Worm (Caenorhabditis elegans) whole organism, L3 larva: ENCODE data around the gene C17C3.5.

Experiments
- R02D3.7 ChIP-seq: fragments of 150-350 bp; optimal IDR thresholded peaks from 2 replicates; lab custom pipeline; 2014; ENCODE audit warnings: missing biosample characterization, missing genetic modification characterization
- aly-2 ChIP-seq: fragments of 150-350 bp; optimal IDR thresholded peaks from 2 replicates; lab custom pipeline; 2014; ENCODE audit warnings: missing biosample characterization, missing genetic modification characterization
- ama-1 ChIP-seq: fragments of 150-350 bp; optimal IDR thresholded peaks from 2 replicates; lab custom pipeline; 2018
- ceh-28 ChIP-seq: fragments of 150-350 bp; optimal IDR thresholded peaks from 2 replicates; lab custom pipeline; 2014; ENCODE audit warnings: missing biosample characterization, missing genetic modification reagents, missing genetic modification characterization
- ceh-82 ChIP-seq: fragments of 150-350 bp; optimal IDR thresholded peaks from 2 replicates; lab custom pipeline; 2014; ENCODE audit warnings: missing biosample characterization, missing genetic modification characterization
- ceh-9 ChIP-seq: sonication (generic microtip); optimal IDR thresholded peaks from 2 replicates; lab custom pipeline; 2018; ENCODE audit warnings: missing biosample characterization, missing genetic modification characterization
- daf-12 ChIP-seq: fragments of 150-350 bp; optimal IDR thresholded peaks from 2 replicates; lab custom pipeline; 2014; ENCODE audit warnings: missing biosample characterization, missing genetic modification reagents, missing genetic modification characterization
- egl-27 ChIP-seq: sonication (generic microtip); optimal IDR thresholded peaks from 4 replicates; lab custom pipeline; 2017; ENCODE audit warnings: missing biosample characterization, missing genetic modification reagents, missing genetic modification characterization
- elt-1 ChIP-seq: fragments of 150-350 bp; optimal IDR thresholded peaks from 2 replicates; lab custom pipeline; 2014; ENCODE audit warnings: missing biosample characterization, missing genetic modification characterization
- elt-2 ChIP-seq: sonication (generic microtip); optimal IDR thresholded peaks from 2 replicates; lab custom pipeline; 2016; ENCODE audit warnings: missing genetic modification reagents, mild to moderate bottlenecking, missing genetic modification characterization, missing compliant biosample characterization
- elt-3 ChIP-seq, 3 experiments: fragments of 150-350 bp in 1 of 3; sonication (generic microtip) in 2 of 3; optimal IDR thresholded peaks; 2 replicates in 2 of 3; 4 replicates in 1 of 3; lab custom pipeline; 2014 to 2017; ENCODE audit warnings: missing biosample characterization in 3 of 3, missing genetic modification characterization in 3 of 3
- eor-1 ChIP-seq, 2 experiments: fragments of 150-350 bp; optimal IDR thresholded peaks; 2 replicates each; lab custom pipeline; 2014 to 2018; ENCODE audit warnings: missing biosample characterization in 2 of 2, missing genetic modification characterization in 2 of 2
- fkh-2 ChIP-seq: fragments of 150-350 bp; optimal IDR thresholded peaks from 2 replicates; lab custom pipeline; 2014; ENCODE audit warnings: missing biosample characterization, missing genetic modification reagents, missing genetic modification characterization
- fos-1 ChIP-seq: fragments of 150-350 bp; optimal IDR thresholded peaks from 2 replicates; lab custom pipeline; 2014; ENCODE audit warnings: missing biosample characterization, missing genetic modification characterization
- hmg-11 ChIP-seq: sonication (generic microtip); optimal IDR thresholded peaks from 2 replicates; lab custom pipeline; 2016; ENCODE audit warnings: missing genetic modification characterization, missing compliant biosample characterization
- jun-1 ChIP-seq: fragments of 150-350 bp; optimal IDR thresholded peaks from 2 replicates; lab custom pipeline; 2014; ENCODE audit warnings: missing biosample characterization, missing genetic modification reagents, missing genetic modification characterization
- lin-39 ChIP-seq: fragments of 150-350 bp; optimal IDR thresholded peaks from 2 replicates; lab custom pipeline; 2018; ENCODE audit warnings: missing biosample characterization, missing genetic modification reagents, missing genetic modification characterization
- lsy-12 ChIP-seq: sonication (generic microtip); optimal IDR thresholded peaks from 2 replicates; lab custom pipeline; 2016; ENCODE audit warnings: mild to moderate bottlenecking, missing genetic modification characterization, missing compliant biosample characterization
- mdl-1 ChIP-seq: fragments of 150-350 bp; optimal IDR thresholded peaks from 2 replicates; lab custom pipeline; 2014; ENCODE audit warnings: missing biosample characterization, missing genetic modification characterization
- mml-1 ChIP-seq: fragments of 150-350 bp; sonication (generic microtip); optimal IDR thresholded peaks from 3 replicates; lab custom pipeline; 2014; ENCODE audit warnings: missing biosample characterization, missing genetic modification characterization
- nhr-11 ChIP-seq: fragments of 150-350 bp; optimal IDR thresholded peaks from 2 replicates; lab custom pipeline; 2014; ENCODE audit warnings: missing biosample characterization, missing genetic modification characterization
- nhr-23 ChIP-seq: fragments of 150-350 bp; optimal IDR thresholded peaks from 2 replicates; lab custom pipeline; 2014; ENCODE audit warnings: missing biosample characterization, missing genetic modification reagents, missing genetic modification characterization
- nhr-43 ChIP-seq: sonication (generic microtip); optimal IDR thresholded peaks from 2 replicates; lab custom pipeline; 2016; ENCODE audit warnings: mild to moderate bottlenecking, missing genetic modification characterization, missing compliant biosample characterization; ENCODE audit not compliant: poor library complexity, severe bottlenecking
- nhr-77 ChIP-seq: fragments of 150-350 bp; optimal IDR thresholded peaks from 2 replicates; lab custom pipeline; 2014; ENCODE audit warnings: missing biosample characterization, missing genetic modification characterization
- pha-4 ChIP-seq: fragments of 150-350 bp; optimal IDR thresholded peaks from 2 replicates; lab custom pipeline; 2014; ENCODE audit warnings: missing biosample characterization, missing genetic modification reagents, missing genetic modification characterization
- pqm-1 ChIP-seq: fragments of 150-350 bp; optimal IDR thresholded peaks from 2 replicates; lab custom pipeline; 2017; ENCODE audit warnings: missing biosample characterization, missing genetic modification characterization, inconsistent platforms
- skn-1 ChIP-seq: fragments of 150-350 bp; optimal IDR thresholded peaks from 2 replicates; lab custom pipeline; 2014; ENCODE audit warnings: missing biosample characterization, missing genetic modification characterization
- snpc-4 ChIP-seq: fragments of 150-350 bp; optimal IDR thresholded peaks from 2 replicates; lab custom pipeline; 2014; ENCODE audit warnings: missing biosample characterization, missing genetic modification characterization
- tbx-2 ChIP-seq: sonication (generic microtip); optimal IDR thresholded peaks from 2 replicates; lab custom pipeline; 2016; ENCODE audit warnings: mild to moderate bottlenecking, missing genetic modification characterization, missing compliant biosample characterization
- unc-62 ChIP-seq: fragments of 150-350 bp; sonication (generic microtip); optimal IDR thresholded peaks from 4 replicates; lab custom pipeline; 2014; ENCODE audit warnings: missing biosample characterization, missing genetic modification reagents, missing genetic modification characterization
- zag-1 ChIP-seq: fragments of 150-350 bp; optimal IDR thresholded peaks from 2 replicates; lab custom pipeline; 2014; ENCODE audit warnings: missing biosample characterization, missing genetic modification characterization
- ztf-11 ChIP-seq: fragments of 150-350 bp; optimal IDR thresholded peaks from 2 replicates; lab custom pipeline; 2014; ENCODE audit warnings: missing biosample characterization, missing genetic modification characterization
- ztf-4 ChIP-seq: fragments of 150-350 bp; optimal IDR thresholded peaks from 2 replicates; lab custom pipeline; 2014; ENCODE audit warnings: missing biosample characterization, missing genetic modification characterization

C17C3.5 gene

DNA sequence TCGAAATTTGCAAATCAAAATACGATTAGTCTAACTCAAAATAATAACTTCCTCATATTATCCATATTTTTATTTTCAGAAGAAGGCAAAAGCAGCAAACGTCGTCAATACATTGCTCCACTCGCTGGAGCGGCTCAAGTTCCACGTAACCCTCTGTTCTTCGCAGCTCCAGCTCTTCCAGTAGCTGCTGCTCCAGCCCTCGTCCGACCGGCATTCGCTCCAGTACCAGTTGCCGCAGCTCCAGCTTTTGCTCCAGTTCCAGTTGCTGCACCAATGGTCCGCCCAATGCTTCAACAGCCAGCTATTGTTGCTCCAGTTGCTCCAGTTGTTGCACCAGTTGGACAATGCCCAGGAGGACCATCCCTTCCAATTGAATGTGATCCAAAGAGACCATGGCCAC, 27.1 kb downstream of the C17C3.5 start:
- TF ChIP-seq daf-12 (tag; lab: Kevin White, UChicago) (no peak), ceh-9 (no peak), egl-27 (no peak), nhr-43 (tag; lab: Kevin White, UChicago) (no peak), ceh-82 (no peak), ceh-28 (no peak), ztf-11 (tag; lab: Kevin White, UChicago) (no peak), nhr-11 (tag; lab: Kevin White, UChicago) (no peak), skn-1 (tag; lab: Kevin White, UChicago) (no peak), elt-3 (tag; optimal IDR thresholded peaks at IDR 0.05; lab: Kevin White, UChicago) (no peak), nhr-77 (tag; lab: Kevin White, UChicago) (no peak)

DNA sequence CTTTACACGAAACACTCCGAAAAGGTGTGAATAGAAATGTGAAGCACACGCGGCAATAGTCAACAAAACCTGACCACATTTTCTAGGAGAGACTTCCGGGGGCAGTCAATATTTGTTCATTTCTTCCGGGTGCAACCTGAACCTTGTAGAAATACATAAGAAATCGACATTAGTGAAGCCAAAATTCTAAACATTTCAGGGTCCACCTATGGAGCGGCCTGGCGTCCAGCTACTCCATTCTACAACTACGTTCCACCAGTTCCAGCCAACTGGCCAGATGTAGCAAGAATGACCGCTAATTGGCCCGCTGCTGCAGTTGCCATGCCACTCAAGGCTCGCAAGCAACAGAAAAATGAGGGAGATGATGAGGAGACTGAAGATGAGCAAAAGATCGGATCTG, 27.6 kb downstream of the C17C3.5 start:
- TF ChIP-seq egl-27 (no peak), pha-4 (tag; lab: Kevin White, UChicago) (peak; percentile 58)

DNA sequence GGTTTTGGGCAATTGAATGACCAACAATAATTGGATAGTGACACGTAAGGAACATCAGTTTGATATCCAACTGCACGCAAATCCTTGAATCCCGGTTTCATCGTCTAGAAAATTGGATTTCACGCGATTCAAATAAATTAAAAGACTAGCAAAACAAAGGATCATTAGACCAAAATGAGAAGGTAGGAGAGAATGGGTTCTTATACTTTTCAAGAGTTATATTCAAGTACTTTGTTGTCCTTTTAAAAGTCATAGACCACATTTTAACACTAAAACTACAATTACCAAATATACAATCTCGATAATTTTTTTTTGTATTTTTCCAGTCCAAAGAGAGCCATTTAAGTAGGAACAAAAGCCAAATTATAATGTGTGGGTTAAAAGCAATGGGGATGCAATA, 30.7 kb downstream of the C17C3.5 start, which contains the start of gene T25E4.2:
T25E4.2 (minus strand) TSS at position 101 of the 400 bp plus-strand sequence.
- TF ChIP-seq aly-2 (tag; lab: Kevin White, UChicago) (no peak), lin-39 (no peak), zag-1 (no peak), elt-1 (tag; lab: Kevin White, UChicago) (no peak), mdl-1 (tag; lab: Kevin White, UChicago) (no peak), unc-62 (GFP tag; lab: Kevin White, UChicago) (no peak), ceh-9 (no peak), lsy-12 (tag; lab: Kevin White, UChicago) (no peak), ama-1 (lab: Kevin White, UChicago) (no peak), ztf-11 (tag; lab: Kevin White, UChicago) (no peak), eor-1 (tag; optimal IDR thresholded peaks at IDR 0.05; lab: Kevin White, UChicago) (no peak), ceh-28 (no peak), tbx-2 (tag; lab: Kevin White, UChicago) (no peak)

DNA sequence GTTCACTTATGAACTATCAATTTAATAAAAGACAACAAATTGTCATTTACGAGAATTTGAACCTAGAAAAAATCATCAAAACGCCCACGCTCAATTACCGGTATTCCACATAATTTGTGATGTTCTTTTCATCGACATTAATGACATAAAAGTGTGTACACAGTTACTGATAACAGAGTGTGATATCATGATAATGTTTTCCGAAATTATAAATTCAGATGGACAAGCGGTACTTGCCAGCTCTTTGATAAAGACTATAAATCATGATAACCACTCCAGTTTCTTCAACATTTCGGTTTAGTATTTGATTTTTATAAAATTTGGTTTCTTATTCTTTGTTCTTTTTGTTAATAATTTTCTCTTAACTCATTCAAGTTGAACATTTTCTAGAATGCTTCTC, 34.2 kb downstream of the C17C3.5 start, which contains the start of gene lys-8:
lys-8 (plus strand) TSS at position 391 of the 400 bp plus-strand sequence.
- TF ChIP-seq jun-1 (tag; lab: Kevin White, UChicago) (peak; percentile 52), pha-4 (tag; lab: Kevin White, UChicago) (peak; percentile 65), pqm-1 (tag; lab: Kevin White, UChicago) (peak; percentile 97), mdl-1 (tag; lab: Kevin White, UChicago) (no peak), snpc-4 (tag; lab: Kevin White, UChicago) (peak; percentile 13), elt-2 (peak; percentile 100), nhr-23 (tag; lab: Kevin White, UChicago) (no peak)

DNA sequence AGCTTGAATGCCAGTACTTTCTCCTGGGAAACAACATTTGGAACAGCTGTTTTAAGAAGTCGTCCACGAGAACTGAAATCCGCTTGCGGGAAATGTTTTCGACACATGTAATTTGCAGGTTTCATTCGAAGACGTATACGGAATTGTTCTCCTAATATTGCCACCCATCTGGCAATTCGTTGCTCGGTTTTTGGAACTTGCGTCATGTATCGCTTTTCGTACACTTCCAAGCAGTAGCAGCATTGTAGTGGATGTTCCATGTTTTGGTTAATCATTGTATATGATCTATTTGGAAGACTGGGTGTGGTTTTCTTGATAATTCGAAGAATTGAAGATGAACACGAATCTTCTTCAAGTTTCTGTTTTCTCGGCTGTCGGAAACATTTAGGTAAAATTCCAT, 36.2 kb downstream of the C17C3.5 start:
- TF ChIP-seq mml-1 = no peak
- TF ChIP-seq fos-1 (tag; lab: Kevin White, UChicago) = no peak
- no peak for TF ChIP-seq daf-12 (tag; lab: Kevin White, UChicago)
- TF ChIP-seq elt-3 (tag; optimal IDR thresholded peaks at IDR 0.05; lab: Kevin White, UChicago) = no peak
- TF ChIP-seq pha-4 (tag; lab: Kevin White, UChicago) = no peak

DNA sequence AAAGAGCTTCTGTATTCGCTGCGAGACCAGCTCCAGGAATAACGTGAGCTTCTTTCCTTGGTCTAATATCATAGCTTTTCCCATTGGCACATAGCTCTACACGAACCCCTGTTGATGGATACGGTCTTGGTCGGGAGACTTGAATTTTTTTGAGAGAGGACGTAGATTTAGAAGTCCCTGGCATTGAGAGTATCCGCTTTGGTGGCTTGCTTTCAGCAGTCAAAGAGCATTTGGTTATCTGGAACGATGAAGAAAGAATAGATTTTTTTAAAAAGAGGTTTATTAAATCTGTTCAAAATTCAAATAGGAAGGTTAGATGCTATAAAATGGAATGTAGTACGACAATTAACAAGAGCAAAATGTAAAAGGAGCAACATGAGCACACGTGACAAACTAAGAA, 38.1 kb downstream of the C17C3.5 start, which contains the start of gene C17G10.13:
C17G10.13 (minus strand) TSS at position 101 of the 400 bp plus-strand sequence.
- TF ChIP-seq elt-2 (peak; percentile 5), hmg-11 (tag; lab: Kevin White, UChicago) (no peak), ceh-82 (no peak)

DNA sequence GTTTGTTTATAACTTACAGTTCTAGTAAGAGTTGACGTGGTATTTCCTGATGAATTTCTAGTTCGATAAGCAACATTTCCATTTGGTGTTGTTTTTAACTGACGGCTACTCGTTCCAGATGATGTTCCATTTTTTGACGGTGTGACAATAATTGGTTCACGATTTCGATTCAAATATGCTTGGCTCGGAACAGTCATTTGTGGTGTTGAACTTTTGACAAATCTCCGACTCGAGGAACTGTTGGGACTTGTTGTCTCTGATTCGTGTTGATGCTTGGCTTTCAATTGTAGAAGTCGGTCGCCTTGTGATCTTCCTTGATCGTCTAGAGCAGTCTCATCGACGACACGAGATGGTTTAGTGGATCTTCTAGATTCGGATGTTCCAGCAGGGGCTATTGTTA, 39.9 kb downstream of the C17C3.5 start:
- TF ChIP-seq R02D3.7 (tag; lab: Kevin White, UChicago) (no peak), nhr-77 (tag; lab: Kevin White, UChicago) (no peak), pha-4 (tag; lab: Kevin White, UChicago) (no peak), mdl-1 (tag; lab: Kevin White, UChicago) (no peak), daf-12 (tag; lab: Kevin White, UChicago) (no peak), nhr-23 (tag; lab: Kevin White, UChicago) (no peak), eor-1 (tag; optimal IDR thresholded peaks at IDR 0.05; lab: Kevin White, UChicago) (no peak), ztf-11 (tag; lab: Kevin White, UChicago) (no peak), fkh-2 (tag; lab: Kevin White, UChicago) (no peak), ztf-4 (tag; lab: Kevin White, UChicago) (no peak), fos-1 (tag; lab: Kevin White, UChicago) (no peak)
